Worm (Caenorhabditis elegans) whole organism, L4 larva: ENCODE results near the gene cha-1.
A peak's percentile ranks its signal among the peaks of the same experiment; 100 is the strongest.

ENCODE experiments used
- F37D6.2 ChIP-seq: sonication (generic microtip); optimal IDR thresholded peaks from 2 replicates; lab custom pipeline; 2016; ENCODE audit warnings: mild to moderate bottlenecking, missing genetic modification characterization, missing compliant biosample characterization
- F49E8.2 ChIP-seq: sonication (generic microtip); optimal IDR thresholded peaks from 2 replicates; lab custom pipeline; 2016; ENCODE audit warnings: missing compliant biosample characterization, mild to moderate bottlenecking, missing genetic modification characterization, borderline replicate concordance
- R02D3.7 ChIP-seq: fragments of 150-350 bp; sonication (generic microtip); optimal IDR thresholded peaks from 3 replicates; lab custom pipeline; 2014; ENCODE audit warnings: missing biosample characterization, missing genetic modification characterization
- Y75B8A.6 ChIP-seq: fragments of 200-800 bp; sonication (Bioruptor generic); IDR thresholded peaks from 2 replicates; pipeline ENCODE4 v1.3.6; 2022; ENCODE audit warnings: missing genetic modification reagents, missing genetic modification characterization, missing compliant biosample characterization
- aha-1 ChIP-seq: fragments of 150-350 bp; peaks from one replicate; lab custom pipeline; 2014; ENCODE audit warnings: missing biosample characterization, missing genetic modification characterization
- aly-2 ChIP-seq: sonication (generic microtip); optimal IDR thresholded peaks from 2 replicates; lab custom pipeline; 2018; ENCODE audit warnings: missing biosample characterization, missing genetic modification characterization
- attf-4 ChIP-seq: sonication (generic microtip); optimal IDR thresholded peaks from 3 replicates; lab custom pipeline; 2017; ENCODE audit warnings: missing biosample characterization, missing genetic modification characterization
- ceh-28 ChIP-seq: fragments of 150-350 bp; optimal IDR thresholded peaks from 2 replicates; lab custom pipeline; 2014; ENCODE audit warnings: missing biosample characterization, missing genetic modification reagents, missing genetic modification characterization
- ceh-82 ChIP-seq: sonication (generic microtip); optimal IDR thresholded peaks from 2 replicates; lab custom pipeline; 2017; ENCODE audit warnings: missing biosample characterization, missing genetic modification characterization
- ces-1 ChIP-seq: fragments of 150-350 bp; sonication (generic microtip); optimal IDR thresholded peaks from 4 replicates; lab custom pipeline; 2014; ENCODE audit warnings: missing biosample characterization, missing genetic modification reagents, missing genetic modification characterization
- cey-2 ChIP-seq: sonication (generic microtip); optimal IDR thresholded peaks from 3 replicates; lab custom pipeline; 2017; ENCODE audit warnings: missing genetic modification characterization, mild to moderate bottlenecking, missing compliant biosample characterization, antibody characterized with exemption, borderline replicate concordance; ENCODE audit not compliant: insufficient read depth
- daf-16 ChIP-seq, 3 experiments: sonication (generic microtip); optimal IDR thresholded peaks; 2 replicates each; lab custom pipeline; 2016 to 2017; ENCODE audit warnings: missing genetic modification characterization in 3 of 3, missing genetic modification reagents in 3 of 3, mild to moderate bottlenecking in 2 of 3, missing compliant biosample characterization in 2 of 3, missing biosample characterization in 1 of 3, moderate library complexity in 1 of 3
- daf-8 ChIP-seq: fragments of 200-800 bp; sonication (Bioruptor generic); IDR thresholded peaks from 2 replicates; pipeline ENCODE4 v1.3.6; 2022; ENCODE audit warnings: missing genetic modification characterization, missing compliant biosample characterization
- fkh-10 ChIP-seq: fragments of 150-350 bp; optimal IDR thresholded peaks from 2 replicates; lab custom pipeline; 2014; ENCODE audit warnings: missing biosample characterization, missing genetic modification reagents, missing genetic modification characterization
- lin-1 ChIP-seq: fragments of 200-800 bp; sonication (Bioruptor generic); IDR thresholded peaks from 2 replicates; pipeline ENCODE4 v1.3.6; 2022; ENCODE audit warnings: missing genetic modification reagents, missing genetic modification characterization, missing compliant biosample characterization
- lin-39 ChIP-seq: fragments of 150-350 bp; optimal IDR thresholded peaks from 2 replicates; lab custom pipeline; 2014; ENCODE audit warnings: missing biosample characterization, missing genetic modification reagents, missing genetic modification characterization
- lsy-2 ChIP-seq, 2 experiments: fragments of 150-350 bp in 1 of 2; sonication (generic microtip) in 1 of 2; optimal IDR thresholded peaks; 2 replicates each; lab custom pipeline; 2014 to 2017; ENCODE audit warnings: missing biosample characterization in 2 of 2, missing genetic modification characterization in 2 of 2
- mdt-29 ChIP-seq: fragments of 200-800 bp; sonication (Bioruptor generic); IDR thresholded peaks from 2 replicates; pipeline ENCODE4 v1.3.6; 2022; ENCODE audit warnings: missing genetic modification reagents, missing genetic modification characterization, missing compliant biosample characterization
- nhr-102 ChIP-seq: sonication (generic microtip); optimal IDR thresholded peaks from 2 replicates; lab custom pipeline; 2016; ENCODE audit warnings: mild to moderate bottlenecking, missing genetic modification characterization, moderate library complexity, missing compliant biosample characterization
- nhr-111 ChIP-seq: fragments of 200-800 bp; sonication (Bioruptor generic); optimal IDR thresholded peaks from 2 replicates; lab custom pipeline; 2018; ENCODE audit warnings: mild to moderate bottlenecking, missing genetic modification characterization, missing compliant biosample characterization
- nhr-25 ChIP-seq: sonication (generic microtip); optimal IDR thresholded peaks from 2 replicates; lab custom pipeline; 2017; ENCODE audit warnings: missing genetic modification characterization, mild to moderate bottlenecking, missing compliant biosample characterization, antibody characterized with exemption, moderate library complexity, borderline replicate concordance; ENCODE audit not compliant: insufficient read depth
- nhr-28 ChIP-seq: fragments of 150-350 bp; optimal IDR thresholded peaks from 2 replicates; lab custom pipeline; 2014; ENCODE audit warnings: missing biosample characterization, missing genetic modification characterization
- nhr-41 ChIP-seq: fragments of 200-800 bp; sonication (Bioruptor generic); IDR thresholded peaks from 2 replicates; pipeline ENCODE4 v1.3.6; 2022; ENCODE audit warnings: missing genetic modification reagents, missing genetic modification characterization, missing compliant biosample characterization
- nhr-6 ChIP-seq: fragments of 150-350 bp; optimal IDR thresholded peaks from 2 replicates; lab custom pipeline; 2014; ENCODE audit warnings: missing biosample characterization, missing genetic modification characterization
- nhr-76 ChIP-seq: fragments of 150-350 bp; optimal IDR thresholded peaks from 2 replicates; lab custom pipeline; 2014; ENCODE audit warnings: missing biosample characterization, missing genetic modification characterization
- nhr-77 ChIP-seq: fragments of 150-350 bp; optimal IDR thresholded peaks from 2 replicates; lab custom pipeline; 2014; ENCODE audit warnings: missing biosample characterization, missing genetic modification characterization
- set-16 ChIP-seq: fragments of 200-800 bp; sonication (Bioruptor generic); IDR thresholded peaks from 2 replicates; pipeline ENCODE4 v1.3.6; 2022; ENCODE audit warnings: missing genetic modification reagents, missing genetic modification characterization, missing compliant biosample characterization
- spr-1 ChIP-seq: sonication (generic microtip); optimal IDR thresholded peaks from 2 replicates; lab custom pipeline; 2016; ENCODE audit warnings: mild to moderate bottlenecking, missing genetic modification characterization, missing compliant biosample characterization
- unc-39 ChIP-seq: sonication (generic microtip); optimal IDR thresholded peaks from 2 replicates; lab custom pipeline; 2017; ENCODE audit warnings: missing biosample characterization, missing genetic modification characterization
- unc-62 ChIP-seq, 3 experiments: fragments of 150-350 bp in 1 of 3; sonication (generic microtip); optimal IDR thresholded peaks in 2 of 3; peaks in 1 of 3; 1 replicate in 1 of 3; 2 replicates in 2 of 3; lab custom pipeline; 2014 to 2017; ENCODE audit warnings: missing biosample characterization in 3 of 3, missing genetic modification characterization in 3 of 3, missing genetic modification reagents in 3 of 3, missing genotype in 1 of 3

cha-1 gene

ce11 chrIV:3636528-3637129 is 12.1 kb upstream of the cha-1 start, which contains the start of gene madf-9 (continued):
- TF ChIP-seq R02D3.7 (tag; lab: Kevin White, UChicago) = no peak
- TF ChIP-seq nhr-41 (GFP tag; lab: Robert Waterston, UW) = peak; percentile 98
- no peak for TF ChIP-seq lin-39 (tag; lab: Kevin White, UChicago)
- TF ChIP-seq nhr-77 = no peak
- peak; percentile 10 to 56 for TF ChIP-seq daf-16 (GFP tag; optimal IDR thresholded peaks at IDR 0.05; lab: Kevin White, UChicago)
- peak; percentile 68 for TF ChIP-seq daf-16 (tag; optimal IDR thresholded peaks at IDR 0.05; lab: Kevin White, UChicago)
- no peak for TF ChIP-seq lin-1 (GFP tag; lab: Robert Waterston, UW)
- peak; percentile 51 for TF ChIP-seq nhr-102 (tag; lab: Kevin White, UChicago)
- no peak for TF ChIP-seq nhr-111
- no peak for TF ChIP-seq F49E8.2
- no peak for TF ChIP-seq cey-2 (tag; lab: Kevin White, UChicago)
- peak; percentile 81 for TF ChIP-seq nhr-6 (tag; lab: Kevin White, UChicago)
- TF ChIP-seq fkh-10 (GFP tag; lab: Kevin White, UChicago) = no peak
- peak; percentile 62 for TF ChIP-seq F37D6.2

ce11 chrIV:3633254-3633653 is 8.8 kb upstream of the cha-1 start, which contains the start of gene ZC416.2:
ZC416.2 (plus strand) TSS chrIV:3633619.
- TF ChIP-seq spr-1 (tag; lab: Kevin White, UChicago) = no peak
- no peak for TF ChIP-seq unc-62 (GFP tag; optimal IDR thresholded peaks at IDR 0.05 in 1 of 2; lab: Kevin White, UChicago)
- TF ChIP-seq unc-62 (tag; optimal IDR thresholded peaks at IDR 0.05; lab: Kevin White, UChicago) = no peak
- peak; percentile 3 for TF ChIP-seq nhr-28 (tag; lab: Kevin White, UChicago)
- TF ChIP-seq mdt-29 = no peak
- no peak for TF ChIP-seq unc-39 (tag; lab: Kevin White, UChicago)
- TF ChIP-seq lsy-2 (tag; optimal IDR thresholded peaks at IDR 0.05; lab: Kevin White, UChicago) = peak in 1 of 2 experiments; percentile 3
- no peak for TF ChIP-seq aha-1 (tag; lab: Kevin White, UChicago)
- TF ChIP-seq daf-8 (GFP tag; lab: Robert Waterston, UW) = no peak
- no peak for TF ChIP-seq nhr-25 (tag; lab: Kevin White, UChicago)
- TF ChIP-seq, all 104 proteins: peak for 2

ce11 chrIV:3632475-3632874 is 8.0 kb upstream of the cha-1 start:
- TF ChIP-seq Y75B8A.6 (GFP tag; lab: Robert Waterston, UW) (no peak), set-16 (GFP tag; lab: Robert Waterston, UW) (no peak), attf-4 (tag; lab: Kevin White, UChicago) (no peak), mdt-29 (no peak), ceh-82 (tag; lab: Kevin White, UChicago) (no peak), unc-62 (GFP tag; optimal IDR thresholded peaks at IDR 0.05 in 1 of 2; lab: Kevin White, UChicago) (peak in 1 of 2 experiments; percentile 95), unc-62 (tag; optimal IDR thresholded peaks at IDR 0.05; lab: Kevin White, UChicago) (no peak)
- TF ChIP-seq, all 104 proteins: peak for 1

- peak; percentile 86 for TF ChIP-seq set-16 (GFP tag; lab: Robert Waterston, UW)
- TF ChIP-seq nhr-76 (tag; lab: Kevin White, UChicago) = no peak
- TF ChIP-seq ceh-28 = peak; percentile 87
- TF ChIP-seq, all 104 proteins: peak for 2
These were observed 4.6 kb upstream of the cha-1 start for ce11 chrIV:3628896-3629641.

- no peak for TF ChIP-seq ceh-82 (tag; lab: Kevin White, UChicago)
- TF ChIP-seq fkh-10 (GFP tag; lab: Kevin White, UChicago) = peak; percentile 47
- TF ChIP-seq aly-2 (tag; lab: Kevin White, UChicago) = no peak
- peak; percentile 58 for TF ChIP-seq ces-1 (GFP tag; lab: Kevin White, UChicago)
These were observed 1.9 kb upstream of the cha-1 start for ce11 chrIV:3626447-3626846.
